Fruit fly (Drosophila melanogaster) whole organism, embryonic: ENCODE data around the gene UQCR-11.

Experiments used
- CG10366 ChIP-seq: fragments of 200-800 bp; sonication (Bioruptor generic); IDR thresholded peaks from 2 replicates; pipeline ENCODE4 v1.3.6; 2022; ENCODE audit warnings: missing biosample characterization, missing genetic modification characterization
- CG11696 ChIP-seq: fragments of 200-800 bp; sonication (Bioruptor generic); IDR thresholded peaks from 2 replicates; pipeline ENCODE4 v1.3.6; 2022; ENCODE audit warnings: missing biosample characterization, missing genetic modification characterization
- CG11723 ChIP-seq: fragments of 200-800 bp; sonication (Bioruptor generic); optimal IDR thresholded peaks from 2 replicates; lab custom pipeline; 2017; ENCODE audit warnings: missing biosample characterization, mild to moderate bottlenecking, missing genetic modification characterization
- CG12236 ChIP-seq: fragments of 200-800 bp; sonication (Bioruptor generic); optimal IDR thresholded peaks from 2 replicates; lab custom pipeline; 2016; ENCODE audit warnings: missing biosample characterization, missing genetic modification characterization
- CG12942 ChIP-seq: fragments of 200-800 bp; sonication (Bioruptor generic); optimal IDR thresholded peaks from 3 replicates; lab custom pipeline; 2016; ENCODE audit warnings: missing biosample characterization, missing genetic modification characterization
- CG13123 ChIP-seq: fragments of 200-800 bp; sonication (Bioruptor generic); optimal IDR thresholded peaks from 2 replicates; lab custom pipeline; 2016; ENCODE audit warnings: missing biosample characterization, missing genetic modification characterization
- CG15514 ChIP-seq: fragments of 200-800 bp; sonication (Bioruptor generic); optimal IDR thresholded peaks from 3 replicates; lab custom pipeline; 2017; ENCODE audit warnings: missing biosample characterization, missing genetic modification characterization, mild to moderate bottlenecking, moderate library complexity, missing genetic modification reagents
- CG17912 ChIP-seq: fragments of 200-800 bp; sonication (Bioruptor generic); optimal IDR thresholded peaks from 2 replicates; lab custom pipeline; 2018; ENCODE audit warnings: missing biosample characterization, mild to moderate bottlenecking, missing genetic modification characterization
- CG2199 ChIP-seq: fragments of 200-800 bp; sonication (Bioruptor generic); IDR thresholded peaks from 3 replicates; pipeline ENCODE4 v1.3.6; 2022; ENCODE audit warnings: missing biosample characterization, missing genetic modification characterization
- CG2712 ChIP-seq: fragments of 200-800 bp; optimal IDR thresholded peaks from 3 replicates; lab custom pipeline; 2019; ENCODE audit warnings: missing biosample characterization, mild to moderate bottlenecking, missing genetic modification characterization, moderate library complexity
- CG30020 ChIP-seq: fragments of 200-800 bp; optimal IDR thresholded peaks from 2 replicates; lab custom pipeline; 2019; ENCODE audit warnings: missing biosample characterization, mild to moderate bottlenecking, missing genetic modification characterization, moderate library complexity
- CG31365 ChIP-seq: fragments of 200-800 bp; sonication (Bioruptor generic); optimal IDR thresholded peaks from 2 replicates; lab custom pipeline; 2018; ENCODE audit warnings: missing biosample characterization, mild to moderate bottlenecking, missing genetic modification characterization
- CG31388 ChIP-seq: fragments of 200-800 bp; sonication (Bioruptor generic); optimal IDR thresholded peaks from 2 replicates; lab custom pipeline; 2016; ENCODE audit warnings: missing biosample characterization, missing genetic modification characterization
- CG31441 ChIP-seq: fragments of 200-800 bp; sonication (Bioruptor generic); IDR thresholded peaks from 2 replicates; pipeline ENCODE4 v1.3.6; 2022; ENCODE audit warnings: missing biosample characterization, missing genetic modification characterization
- CG3163 ChIP-seq: fragments of 200-800 bp; sonication (Bioruptor generic); optimal IDR thresholded peaks from 3 replicates; lab custom pipeline; 2016; ENCODE audit warnings: missing biosample characterization, missing genetic modification characterization
- CG4328 ChIP-seq: fragments of 200-800 bp; sonication (Bioruptor generic); optimal IDR thresholded peaks from 3 replicates; lab custom pipeline; 2017; ENCODE audit warnings: missing biosample characterization, missing genetic modification reagents, missing genetic modification characterization
- CG4617 ChIP-seq: fragments of 200-800 bp; sonication (Bioruptor generic); optimal IDR thresholded peaks from 3 replicates; lab custom pipeline; 2016; ENCODE audit warnings: missing biosample characterization, missing genetic modification characterization, borderline replicate concordance
- CG4730 ChIP-seq: fragments of 200-800 bp; sonication (Bioruptor generic); IDR thresholded peaks from 2 replicates; pipeline ENCODE4 v1.3.6; 2022; ENCODE audit warnings: missing biosample characterization, missing genetic modification characterization
- CG5953 ChIP-seq: fragments of 200-800 bp; sonication (Bioruptor generic); IDR thresholded peaks from 2 replicates; pipeline ENCODE4 v1.3.6; 2022; ENCODE audit warnings: missing biosample characterization, missing genetic modification characterization
- CG6654 ChIP-seq: fragments of 200-800 bp; sonication (Bioruptor generic); optimal IDR thresholded peaks from 2 replicates; lab custom pipeline; 2017; ENCODE audit warnings: missing biosample characterization, mild to moderate bottlenecking, missing genetic modification characterization
- CG7372 ChIP-seq: fragments of 200-800 bp; sonication (Bioruptor generic); IDR thresholded peaks from 2 replicates; pipeline ENCODE4 v1.3.6; 2022; ENCODE audit warnings: missing biosample characterization, missing genetic modification characterization
- CG7963 ChIP-seq: fragments of 200-800 bp; sonication (Bioruptor generic); IDR thresholded peaks from 3 replicates; pipeline ENCODE4 v1.3.6; 2022; ENCODE audit warnings: missing biosample characterization, missing genetic modification characterization; ENCODE audit not compliant: partially characterized antibody
- CG7987 ChIP-seq: fragments of 200-800 bp; sonication (Bioruptor generic); optimal IDR thresholded peaks from 2 replicates; lab custom pipeline; 2018; ENCODE audit warnings: missing biosample characterization, mild to moderate bottlenecking, missing genetic modification characterization, moderate library complexity
- CG8388 ChIP-seq: fragments of 200-800 bp; sonication (Bioruptor generic); optimal IDR thresholded peaks from 2 replicates; lab custom pipeline; 2019; ENCODE audit warnings: missing biosample characterization, mild to moderate bottlenecking, missing genetic modification characterization, moderate library complexity
- CG9727 ChIP-seq: fragments of 200-800 bp; sonication (Bioruptor generic); optimal IDR thresholded peaks from 3 replicates; lab custom pipeline; 2017; ENCODE audit warnings: missing biosample characterization, mild to moderate bottlenecking, missing genetic modification characterization
- Chrac-16 ChIP-seq: fragments of 200-800 bp; sonication (Bioruptor generic); optimal IDR thresholded peaks from 3 replicates; lab custom pipeline; 2016; ENCODE audit warnings: missing biosample characterization, missing genetic modification characterization
- CoRest ChIP-seq: fragments of 200-800 bp; sonication (Bioruptor generic); optimal IDR thresholded peaks from 3 replicates; lab custom pipeline; 2018; ENCODE audit warnings: missing biosample characterization, mild to moderate bottlenecking, missing genetic modification characterization, moderate library complexity
- ERR ChIP-seq: fragments of 200-800 bp; sonication (Bioruptor generic); optimal IDR thresholded peaks from 2 replicates; lab custom pipeline; 2016; ENCODE audit warnings: missing biosample characterization, missing genetic modification characterization
- HmgD ChIP-seq: fragments of 200-800 bp; sonication (Bioruptor generic); optimal IDR thresholded peaks from 3 replicates; lab custom pipeline; 2016; ENCODE audit warnings: missing biosample characterization, missing genetic modification characterization
- Hr78 ChIP-seq, 2 experiments: fragments of 200-800 bp in 1 of 2; fragments of >200 bp in 1 of 2; sonication (Bioruptor generic) in 1 of 2; optimal IDR thresholded peaks; 2 replicates each; lab custom pipeline; 2017 to 2019; ENCODE audit warnings: missing biosample characterization in 2 of 2, missing genetic modification characterization in 2 of 2, mild to moderate bottlenecking in 1 of 2, moderate library complexity in 1 of 2
- MTF-1 ChIP-seq: fragments of 200-800 bp; sonication (Bioruptor generic); optimal IDR thresholded peaks from 2 replicates; lab custom pipeline; 2018; ENCODE audit warnings: missing biosample characterization, mild to moderate bottlenecking, missing genetic modification characterization, borderline replicate concordance
- Mrtf ChIP-seq: fragments of 200-800 bp; sonication (Bioruptor generic); IDR thresholded peaks from 3 replicates; pipeline ENCODE4 v1.3.6; 2022; ENCODE audit warnings: missing biosample characterization, missing genetic modification characterization
- Nf-YB ChIP-seq: fragments of 200-800 bp; sonication (Bioruptor generic); optimal IDR thresholded peaks from 3 replicates; lab custom pipeline; 2019; ENCODE audit warnings: missing biosample characterization, mild to moderate bottlenecking, missing genetic modification characterization, moderate library complexity
- Sox102F ChIP-seq: fragments of 200-800 bp; sonication (Bioruptor generic); optimal IDR thresholded peaks from 2 replicates; lab custom pipeline; 2018; ENCODE audit warnings: missing biosample characterization, mild to moderate bottlenecking, missing genetic modification characterization, moderate library complexity
- Sry-δ ChIP-seq: fragments of 200-800 bp; sonication (Bioruptor generic); optimal IDR thresholded peaks from 2 replicates; lab custom pipeline; 2016; ENCODE audit warnings: missing biosample characterization, missing genetic modification characterization
- YL-1 ChIP-seq: fragments of 200-800 bp; sonication (Bioruptor generic); optimal IDR thresholded peaks from 3 replicates; lab custom pipeline; 2017; ENCODE audit warnings: missing biosample characterization, mild to moderate bottlenecking, missing genetic modification characterization
- ab ChIP-seq: fragments of 200-800 bp; sonication (Bioruptor generic); optimal IDR thresholded peaks from 2 replicates; lab custom pipeline; 2016; ENCODE audit warnings: missing biosample characterization, missing genetic modification characterization
- aop ChIP-seq: fragments of 200-800 bp; sonication (Bioruptor generic); IDR thresholded peaks from 2 replicates; pipeline ENCODE4 v1.3.6; 2022; ENCODE audit warnings: missing biosample characterization, missing genetic modification characterization
- bowl ChIP-seq: fragments of 200-800 bp; sonication (Bioruptor generic); IDR thresholded peaks from 2 replicates; pipeline ENCODE4 v1.3.6; 2022; ENCODE audit warnings: missing biosample characterization, missing genetic modification characterization
- cg ChIP-seq: fragments of 200-800 bp; sonication (Bioruptor generic); optimal IDR thresholded peaks from 3 replicates; lab custom pipeline; 2019; ENCODE audit warnings: missing biosample characterization, mild to moderate bottlenecking, missing genetic modification characterization, moderate library complexity
- corto ChIP-seq: fragments of 200-800 bp; sonication (Bioruptor generic); optimal IDR thresholded peaks from 2 replicates; lab custom pipeline; 2016; ENCODE audit warnings: missing biosample characterization, mild to moderate bottlenecking, missing genetic modification characterization, moderate library complexity
- ems ChIP-seq: fragments of 200-800 bp; sonication (Bioruptor generic); optimal IDR thresholded peaks from 3 replicates; lab custom pipeline; 2016; ENCODE audit warnings: missing biosample characterization, missing genetic modification characterization
- exex ChIP-seq: fragments of 200-800 bp; sonication (Bioruptor generic); optimal IDR thresholded peaks from 4 replicates; lab custom pipeline; 2018; ENCODE audit warnings: missing biosample characterization, mild to moderate bottlenecking, missing genetic modification characterization, moderate library complexity
- grn ChIP-seq: fragments of 200-800 bp; sonication (Bioruptor generic); optimal IDR thresholded peaks from 3 replicates; lab custom pipeline; 2017; ENCODE audit warnings: missing biosample characterization, missing genetic modification characterization
- h ChIP-seq: fragments of >200 bp; optimal IDR thresholded peaks from 2 replicates; lab custom pipeline; 2017
- lola ChIP-seq, 3 experiments: fragments of >200 bp in 2 of 3; fragments of 200-800 bp in 1 of 3; sonication (Bioruptor generic) in 1 of 3; optimal IDR thresholded peaks; 2 replicates each; lab custom pipeline; 2017 to 2019; ENCODE audit warnings: missing biosample characterization in 3 of 3, missing genetic modification characterization in 3 of 3, mild to moderate bottlenecking in 1 of 3, moderate library complexity in 1 of 3
- nmo ChIP-seq: fragments of 200-800 bp; sonication (Bioruptor generic); optimal IDR thresholded peaks from 2 replicates; lab custom pipeline; 2018; ENCODE audit warnings: missing biosample characterization, mild to moderate bottlenecking, missing genetic modification characterization, moderate library complexity
- ranshi ChIP-seq: fragments of 200-800 bp; sonication (Bioruptor generic); IDR thresholded peaks from 2 replicates; pipeline ENCODE4 v1.3.6; 2022; ENCODE audit warnings: missing biosample characterization, missing genetic modification characterization
- ro ChIP-seq: fragments of 200-800 bp; sonication (Bioruptor generic); IDR thresholded peaks from 2 replicates; pipeline ENCODE4 v1.3.6; 2022; ENCODE audit warnings: missing biosample characterization, missing genetic modification characterization
- trh ChIP-seq: fragments of 200-800 bp; sonication (Bioruptor generic); optimal IDR thresholded peaks from 2 replicates; lab custom pipeline; 2016; ENCODE audit warnings: missing biosample characterization, missing genetic modification characterization
- zfh2 ChIP-seq: fragments of 200-800 bp; sonication (Bioruptor generic); optimal IDR thresholded peaks from 2 replicates; lab custom pipeline; 2016; ENCODE audit warnings: missing biosample characterization, missing genetic modification characterization

Gene UQCR-11

dm6 chr3L:25120499-25121101 lies at the start of gene UQCR-11 (continued):
- TF ChIP-seq bowl (GFP tag; lab: Robert Waterston, UW) (no peak), h (lab: Kevin White, UChicago) (no peak), Hr78 (GFP tag; optimal IDR thresholded peaks at IDR 0.05; lab: Kevin White, UChicago) (peak in 1 of 2 experiments; percentile 11), YL-1 (GFP tag; lab: Kevin White, UChicago) (peak; percentile 7), CG4730 (no peak), CoRest (tag; lab: Kevin White, UChicago) (peak; percentile 49), ems (no peak), CG8388 (GFP tag; lab: Kevin White, UChicago) (no peak), CG15514 (peak; percentile 33), zfh2 (GFP tag; lab: Kevin White, UChicago) (no peak), Sry-δ (peak; percentile 6), CG17912 (GFP tag; lab: Kevin White, UChicago) (no peak), Sox102F (GFP tag; lab: Kevin White, UChicago) (no peak), cg (no peak), CG6654 (no peak), ro (GFP tag; lab: Robert Waterston, UW) (no peak), MTF-1 (GFP tag; lab: Kevin White, UChicago) (no peak), CG3163 (no peak), corto (GFP tag; lab: Kevin White, UChicago) (no peak), CG12236 (no peak), aop (GFP tag; lab: Robert Waterston, UW) (no peak), CG4328 (GFP tag; lab: Kevin White, UChicago) (no peak), CG5953 (GFP tag; lab: Robert Waterston, UW) (no peak), ranshi (GFP tag; lab: Robert Waterston, UW) (peak; percentile 9; the same call in 1 of the 2 replicates), CG13123 (GFP tag; lab: Kevin White, UChicago) (no peak), CG7987 (GFP tag; lab: Kevin White, UChicago) (no peak), CG2712 (no peak), ab (no peak), grn (GFP tag; lab: Kevin White, UChicago) (no peak), CG7963 (no peak), ERR (GFP tag; lab: Kevin White, UChicago) (no peak), CG9727 (GFP tag; lab: Kevin White, UChicago) (no peak), CG30020 (peak; percentile 100), CG2199 (GFP tag; lab: Robert Waterston, UW) (no peak), CG31365 (no peak), CG11696 (no peak), HmgD (no peak), Mrtf (no peak), Chrac-16 (no peak), CG4617 (GFP tag; lab: Kevin White, UChicago) (peak; percentile 39), CG31388 (GFP tag; lab: Kevin White, UChicago) (no peak), exex (tag; lab: Kevin White, UChicago) (no peak), CG7372 (0 out of 2 replicates have a peak, but pooled peaks have one; percentile 8), CG10366 (no peak), CG11723 (GFP tag; lab: Kevin White, UChicago) (peak; percentile 94), CG31441 (GFP tag; lab: Robert Waterston, UW) (no peak), lola (GFP tag; optimal IDR thresholded peaks at IDR 0.05; lab: Kevin White, UChicago) (peak in 1 of 3 experiments; percentile 56), trh (GFP tag; lab: Kevin White, UChicago) (no peak), CG12942 (GFP tag; lab: Kevin White, UChicago) (no peak), Nf-YB (GFP tag; lab: Kevin White, UChicago) (no peak), nmo (GFP tag; lab: Kevin White, UChicago) (peak; percentile 68)
